Worm (Caenorhabditis elegans) whole organism, L2 larva: ENCODE measurements around the gene let-60.

Experiments
- C34F6.9 ChIP-seq: fragments of 150-350 bp; optimal IDR thresholded peaks from 2 replicates; lab custom pipeline; 2014; ENCODE audit warnings: missing biosample characterization, missing genetic modification characterization
- F13H6.1 ChIP-seq: sonication (generic microtip); optimal IDR thresholded peaks from 2 replicates; lab custom pipeline; 2016; ENCODE audit warnings: missing genetic modification characterization, missing compliant biosample characterization
- Y55F3AM.14 ChIP-seq: fragments of 200-800 bp; sonication (Bioruptor generic); optimal IDR thresholded peaks from 2 replicates; lab custom pipeline; 2018; ENCODE audit warnings: mild to moderate bottlenecking, missing genetic modification characterization, missing compliant biosample characterization
- ZK546.5 ChIP-seq: sonication (generic microtip); optimal IDR thresholded peaks from 2 replicates; lab custom pipeline; 2017; ENCODE audit warnings: missing biosample characterization, missing genetic modification characterization
- alr-1 ChIP-seq: fragments of 150-350 bp; optimal IDR thresholded peaks from 2 replicates; lab custom pipeline; 2014; ENCODE audit warnings: missing biosample characterization, missing genetic modification characterization
- aly-2 ChIP-seq: fragments of 150-350 bp; optimal IDR thresholded peaks from 2 replicates; lab custom pipeline; 2014; ENCODE audit warnings: missing biosample characterization, missing genetic modification characterization
- blmp-1 ChIP-seq: sonication (generic microtip); optimal IDR thresholded peaks from 2 replicates; lab custom pipeline; 2017; ENCODE audit warnings: missing genetic modification characterization, mild to moderate bottlenecking, missing compliant biosample characterization, antibody characterized with exemption, moderate library complexity; ENCODE audit not compliant: insufficient read depth
- ceh-16 ChIP-seq: fragments of 150-350 bp; optimal IDR thresholded peaks from 2 replicates; lab custom pipeline; 2014; ENCODE audit warnings: missing biosample characterization, missing genetic modification characterization
- ceh-82 ChIP-seq: fragments of 150-350 bp; optimal IDR thresholded peaks from 2 replicates; lab custom pipeline; 2014; ENCODE audit warnings: missing biosample characterization, missing genetic modification characterization
- crh-2 ChIP-seq: sonication (generic microtip); optimal IDR thresholded peaks from 2 replicates; lab custom pipeline; 2017; ENCODE audit warnings: missing biosample characterization, missing genetic modification characterization
- dmd-4 ChIP-seq: sonication (generic microtip); optimal IDR thresholded peaks from 2 replicates; lab custom pipeline; 2017; ENCODE audit warnings: missing biosample characterization, missing genetic modification characterization
- egl-27 ChIP-seq: sonication (generic microtip); optimal IDR thresholded peaks from 3 replicates; lab custom pipeline; 2017; ENCODE audit warnings: missing biosample characterization, missing genetic modification reagents, missing genetic modification characterization
- elt-1 ChIP-seq: fragments of 150-350 bp; optimal IDR thresholded peaks from 2 replicates; lab custom pipeline; 2014; ENCODE audit warnings: missing biosample characterization, missing genetic modification characterization
- elt-3 ChIP-seq: sonication (generic microtip); optimal IDR thresholded peaks from 2 replicates; lab custom pipeline; 2017; ENCODE audit warnings: missing biosample characterization, missing genetic modification characterization
- gmeb-1 ChIP-seq: fragments of 150-350 bp; optimal IDR thresholded peaks from 2 replicates; lab custom pipeline; 2014; ENCODE audit warnings: missing biosample characterization, missing genetic modification characterization
- lin-11 ChIP-seq: fragments of 150-350 bp; sonication (generic microtip); optimal IDR thresholded peaks from 2 replicates; lab custom pipeline; 2014; ENCODE audit warnings: missing biosample characterization, missing genetic modification characterization, inconsistent platforms, mixed read lengths
- lin-13 ChIP-seq: fragments of 150-350 bp; optimal IDR thresholded peaks from 2 replicates; lab custom pipeline; 2014; ENCODE audit warnings: missing biosample characterization, missing genetic modification reagents, missing genetic modification characterization
- lin-39 ChIP-seq: fragments of 150-350 bp; optimal IDR thresholded peaks from 2 replicates; lab custom pipeline; 2014; ENCODE audit warnings: missing biosample characterization, missing genetic modification reagents, missing genetic modification characterization
- lsy-2 ChIP-seq, 2 experiments: fragments of 150-350 bp in 1 of 2; sonication (generic microtip) in 1 of 2; optimal IDR thresholded peaks; 2 replicates each; lab custom pipeline; 2014 to 2017; ENCODE audit warnings: missing biosample characterization in 2 of 2, missing genetic modification characterization in 2 of 2
- mab-5 ChIP-seq: fragments of 150-350 bp; optimal IDR thresholded peaks from 2 replicates; lab custom pipeline; 2014; ENCODE audit warnings: missing biosample characterization, missing genetic modification characterization
- mdl-1 ChIP-seq, 2 experiments: fragments of 150-350 bp in 1 of 2; sonication (generic microtip) in 1 of 2; optimal IDR thresholded peaks; 2 replicates each; lab custom pipeline; 2017; ENCODE audit warnings: missing biosample characterization in 2 of 2, missing genetic modification characterization in 2 of 2
- nhr-10 ChIP-seq: sonication (generic microtip); optimal IDR thresholded peaks from 2 replicates; lab custom pipeline; 2017; ENCODE audit warnings: missing biosample characterization, missing genetic modification characterization
- nhr-11 ChIP-seq: fragments of 150-350 bp; optimal IDR thresholded peaks from 2 replicates; lab custom pipeline; 2014; ENCODE audit warnings: missing biosample characterization, missing genetic modification characterization
- nhr-129 ChIP-seq: fragments of 150-350 bp; optimal IDR thresholded peaks from 2 replicates; lab custom pipeline; 2014; ENCODE audit warnings: missing biosample characterization, missing genetic modification characterization
- nhr-23 ChIP-seq: fragments of 150-350 bp; optimal IDR thresholded peaks from 2 replicates; lab custom pipeline; 2014; ENCODE audit warnings: missing biosample characterization, missing genetic modification reagents, missing genetic modification characterization
- nhr-237 ChIP-seq: fragments of 150-350 bp; optimal IDR thresholded peaks from 2 replicates; lab custom pipeline; 2014; ENCODE audit warnings: missing biosample characterization, missing genetic modification characterization
- nhr-25 ChIP-seq: fragments of 150-350 bp; sonication (generic microtip); optimal IDR thresholded peaks from 3 replicates; lab custom pipeline; 2014; ENCODE audit warnings: missing biosample characterization, missing genetic modification characterization
- nhr-77 ChIP-seq: fragments of 150-350 bp; optimal IDR thresholded peaks from 2 replicates; lab custom pipeline; 2014; ENCODE audit warnings: missing biosample characterization, missing genetic modification characterization
- peb-1 ChIP-seq: fragments of 150-350 bp; optimal IDR thresholded peaks from 2 replicates; lab custom pipeline; 2014; ENCODE audit warnings: missing biosample characterization, missing genetic modification characterization
- sem-4 ChIP-seq: fragments of 150-350 bp; optimal IDR thresholded peaks from 2 replicates; lab custom pipeline; 2014; ENCODE audit warnings: missing biosample characterization, missing genetic modification reagents, missing genetic modification characterization
- skn-1 ChIP-seq: sonication (generic microtip); optimal IDR thresholded peaks from 2 replicates; lab custom pipeline; 2017; ENCODE audit warnings: missing biosample characterization, missing genetic modification characterization
- sma-9 ChIP-seq, 2 experiments: fragments of 150-350 bp in 1 of 2; sonication (generic microtip) in 1 of 2; optimal IDR thresholded peaks; 2 replicates each; lab custom pipeline; 2014 to 2016; ENCODE audit warnings: missing genetic modification characterization in 2 of 2, mild to moderate bottlenecking in 1 of 2, missing biosample characterization in 1 of 2, missing compliant biosample characterization in 1 of 2, missing genetic modification reagents in 1 of 2, moderate library complexity in 1 of 2
- snpc-4 ChIP-seq: fragments of 150-350 bp; optimal IDR thresholded peaks from 2 replicates; lab custom pipeline; 2014; ENCODE audit warnings: missing biosample characterization, missing genetic modification characterization
- unc-55 ChIP-seq: fragments of 150-350 bp; sonication (generic microtip); optimal IDR thresholded peaks from 3 replicates; lab custom pipeline; 2014; ENCODE audit warnings: missing biosample characterization, missing genetic modification reagents, missing genetic modification characterization
- unc-62 ChIP-seq: fragments of 150-350 bp; optimal IDR thresholded peaks from 2 replicates; lab custom pipeline; 2014; ENCODE audit warnings: missing biosample characterization, missing genetic modification reagents, missing genetic modification characterization
- ztf-1 ChIP-seq: fragments of 200-800 bp; sonication (Bioruptor generic); conservative IDR thresholded peaks from 2 replicates; pipeline ENCODE4 v1.3.6; 2022; ENCODE audit warnings: missing genetic modification characterization, missing compliant biosample characterization
- ztf-11 ChIP-seq: sonication (generic microtip); optimal IDR thresholded peaks from 2 replicates; lab custom pipeline; 2017; ENCODE audit warnings: missing biosample characterization, missing genetic modification characterization
- ztf-4 ChIP-seq: fragments of 150-350 bp; optimal IDR thresholded peaks from 2 replicates; lab custom pipeline; 2014; ENCODE audit warnings: missing biosample characterization, missing genetic modification characterization

let-60 gene

ce11 chrIV:11692071-11692673, 1.3 kb upstream of the let-60 start (continued):
- TF ChIP-seq unc-55 (GFP tag; lab: Kevin White, UChicago), result no peak
- peak; percentile 85 for TF ChIP-seq crh-2
- TF ChIP-seq nhr-23 (tag; lab: Kevin White, UChicago), result no peak
- TF ChIP-seq lin-13 (GFP tag; lab: Kevin White, UChicago), result peak; percentile 78
- TF ChIP-seq ceh-82 (tag; lab: Kevin White, UChicago), result no peak
- no peak for TF ChIP-seq elt-1
- TF ChIP-seq elt-3 (tag; lab: Kevin White, UChicago), result no peak
- peak; percentile 85 for TF ChIP-seq Y55F3AM.14 (GFP tag; lab: Kevin White, UChicago)
- TF ChIP-seq nhr-237 (tag; lab: Kevin White, UChicago), result no peak
- TF ChIP-seq lsy-2 (tag; optimal IDR thresholded peaks at IDR 0.05; lab: Kevin White, UChicago), result peak; percentile 41 to 73
- TF ChIP-seq nhr-77 (tag; lab: Kevin White, UChicago), result no peak
- no peak for TF ChIP-seq unc-62 (GFP tag; lab: Kevin White, UChicago)
- no peak for TF ChIP-seq ztf-11
- TF ChIP-seq nhr-129 (tag; lab: Kevin White, UChicago), result peak; percentile 90
- no peak for TF ChIP-seq peb-1
- TF ChIP-seq nhr-10 (tag; lab: Kevin White, UChicago), result no peak
- no peak for TF ChIP-seq lin-39 (tag; lab: Kevin White, UChicago)
- TF ChIP-seq C34F6.9, result peak; percentile 76
- TF ChIP-seq F13H6.1 (tag; lab: Kevin White, UChicago), result peak; percentile 90

- TF ChIP-seq ztf-1 (GFP tag; lab: Robert Waterston, UW) (no peak), ZK546.5 (tag; lab: Kevin White, UChicago) (no peak)
Observed at ce11 chrIV:11691524-11691923, 636 bp upstream of the let-60 start.

- TF ChIP-seq ZK546.5 (tag; lab: Kevin White, UChicago) (no peak), ztf-4 (no peak), unc-55 (GFP tag; lab: Kevin White, UChicago) (no peak), ceh-82 (tag; lab: Kevin White, UChicago) (no peak), nhr-25 (tag; lab: Kevin White, UChicago) (no peak), alr-1 (no peak), nhr-237 (tag; lab: Kevin White, UChicago) (no peak), nhr-129 (tag; lab: Kevin White, UChicago) (no peak), snpc-4 (tag; lab: Kevin White, UChicago) (no peak), crh-2 (no peak), nhr-77 (tag; lab: Kevin White, UChicago) (no peak), nhr-11 (tag; lab: Kevin White, UChicago) (no peak), unc-62 (GFP tag; lab: Kevin White, UChicago) (no peak), skn-1 (no peak), mdl-1 (tag; optimal IDR thresholded peaks at IDR 0.05; lab: Kevin White, UChicago) (no peak), lin-11 (no peak), dmd-4 (tag; lab: Kevin White, UChicago) (no peak), nhr-23 (tag; lab: Kevin White, UChicago) (no peak), Y55F3AM.14 (GFP tag; lab: Kevin White, UChicago) (no peak), ztf-11 (no peak)
Observed at ce11 chrIV:11688018-11688417, 2.9 kb downstream of the let-60 start, which contains the start of gene ZK792.5. Gene ZK792.5, minus strand, starts transcription at chrIV:11688118.

ce11 chrIV:11681905-11682304, 9.0 kb downstream of the let-60 start, which contains the start of gene ZK792.4:
Gene ZK792.4, minus strand, starts transcription at chrIV:11682005.
- no peak for TF ChIP-seq ztf-11
- no peak for TF ChIP-seq gmeb-1 (tag; lab: Kevin White, UChicago)
- TF ChIP-seq lin-11, result no peak
- no peak for TF ChIP-seq skn-1
- TF ChIP-seq sem-4 (tag; lab: Kevin White, UChicago), result no peak
- no peak for TF ChIP-seq nhr-23 (tag; lab: Kevin White, UChicago)
- no peak for TF ChIP-seq nhr-10 (tag; lab: Kevin White, UChicago)
- no peak for TF ChIP-seq sma-9 (GFP tag; optimal IDR thresholded peaks at IDR 0.05; lab: Kevin White, UChicago)
- TF ChIP-seq sma-9 (tag; optimal IDR thresholded peaks at IDR 0.05; lab: Kevin White, UChicago), result no peak
- no peak for TF ChIP-seq aly-2
- no peak for TF ChIP-seq F13H6.1 (tag; lab: Kevin White, UChicago)
- TF ChIP-seq elt-3 (tag; lab: Kevin White, UChicago), result no peak
- TF ChIP-seq Y55F3AM.14 (GFP tag; lab: Kevin White, UChicago), result no peak
- no peak for TF ChIP-seq ceh-16 (tag; lab: Kevin White, UChicago)
- no peak for TF ChIP-seq elt-1
- TF ChIP-seq blmp-1 (tag; lab: Kevin White, UChicago), result no peak
- no peak for TF ChIP-seq nhr-11 (tag; lab: Kevin White, UChicago)
- no peak for TF ChIP-seq mdl-1 (tag; optimal IDR thresholded peaks at IDR 0.05; lab: Kevin White, UChicago)
- no peak for TF ChIP-seq lsy-2 (tag; optimal IDR thresholded peaks at IDR 0.05; lab: Kevin White, UChicago)
- no peak for TF ChIP-seq egl-27 (tag; lab: Kevin White, UChicago)
- TF ChIP-seq mab-5 (tag; lab: Kevin White, UChicago), result no peak
